Worm (Caenorhabditis elegans) whole organism, L3 larva: Measurements from ENCODE around the gene bus-19.

Experiments used
- ZK546.5 ChIP-seq: sonication (generic microtip); optimal IDR thresholded peaks from 2 replicates; lab custom pipeline; 2017; ENCODE audit warnings: missing biosample characterization, missing genetic modification characterization
- egl-27 ChIP-seq: sonication (generic microtip); optimal IDR thresholded peaks from 4 replicates; lab custom pipeline; 2017; ENCODE audit warnings: missing biosample characterization, missing genetic modification reagents, missing genetic modification characterization
- elt-2 ChIP-seq: sonication (generic microtip); optimal IDR thresholded peaks from 2 replicates; lab custom pipeline; 2016; ENCODE audit warnings: missing genetic modification reagents, mild to moderate bottlenecking, missing genetic modification characterization, missing compliant biosample characterization
- fos-1 ChIP-seq: fragments of 150-350 bp; optimal IDR thresholded peaks from 2 replicates; lab custom pipeline; 2014; ENCODE audit warnings: missing biosample characterization, missing genetic modification characterization
- lin-39 ChIP-seq: fragments of 150-350 bp; optimal IDR thresholded peaks from 2 replicates; lab custom pipeline; 2018; ENCODE audit warnings: missing biosample characterization, missing genetic modification reagents, missing genetic modification characterization
- lsy-12 ChIP-seq: sonication (generic microtip); optimal IDR thresholded peaks from 2 replicates; lab custom pipeline; 2016; ENCODE audit warnings: mild to moderate bottlenecking, missing genetic modification characterization, missing compliant biosample characterization
- mdl-1 ChIP-seq: fragments of 150-350 bp; optimal IDR thresholded peaks from 2 replicates; lab custom pipeline; 2014; ENCODE audit warnings: missing biosample characterization, missing genetic modification characterization
- nhr-23 ChIP-seq: fragments of 150-350 bp; optimal IDR thresholded peaks from 2 replicates; lab custom pipeline; 2014; ENCODE audit warnings: missing biosample characterization, missing genetic modification reagents, missing genetic modification characterization
- pha-4 ChIP-seq: fragments of 150-350 bp; optimal IDR thresholded peaks from 2 replicates; lab custom pipeline; 2014; ENCODE audit warnings: missing biosample characterization, missing genetic modification reagents, missing genetic modification characterization
- skn-1 ChIP-seq: fragments of 150-350 bp; optimal IDR thresholded peaks from 2 replicates; lab custom pipeline; 2014; ENCODE audit warnings: missing biosample characterization, missing genetic modification characterization
- unc-39 ChIP-seq: sonication (generic microtip); optimal IDR thresholded peaks from 4 replicates; lab custom pipeline; 2017; ENCODE audit warnings: missing biosample characterization, missing genetic modification characterization

DNA sequence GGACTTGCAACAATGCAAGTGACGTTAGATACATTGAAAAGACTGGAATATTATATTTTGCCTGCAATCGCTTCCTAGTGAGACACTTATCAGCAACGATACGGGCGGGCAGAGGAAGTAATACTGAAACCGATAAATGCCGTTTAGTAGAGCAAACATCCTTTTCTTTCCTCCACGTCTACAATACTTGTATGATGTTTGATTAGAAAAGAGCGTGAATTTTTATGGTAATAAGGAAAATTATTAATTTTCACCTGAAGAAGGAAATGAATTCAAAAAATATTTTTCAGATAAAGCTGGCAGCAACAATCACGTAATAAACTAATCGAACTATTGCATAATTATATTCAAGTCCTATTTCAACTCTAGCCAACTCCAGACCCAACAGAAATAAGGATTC lies 17.1 kb upstream of the bus-19 start, which contains the start of gene C44H9.7:
- no peak for TF ChIP-seq nhr-23
- TF ChIP-seq mdl-1 = no peak
- TF ChIP-seq fos-1 (tag; lab: Kevin White, UChicago) = no peak
- no peak for TF ChIP-seq ZK546.5 (tag; lab: Kevin White, UChicago)
- TF ChIP-seq lsy-12 (tag; lab: Kevin White, UChicago) = no peak
- TF ChIP-seq skn-1 (tag; lab: Kevin White, UChicago) = no peak
- no peak for TF ChIP-seq pha-4 (tag; lab: Kevin White, UChicago)
- TF ChIP-seq egl-27 (tag; lab: Kevin White, UChicago) = no peak
- peak; percentile 7 for TF ChIP-seq elt-2
- no peak for TF ChIP-seq unc-39 (tag; lab: Kevin White, UChicago)
- no peak for TF ChIP-seq lin-39 (tag; lab: Kevin White, UChicago)
